Worm (Caenorhabditis elegans) whole organism, L3 larva: ENCODE measurements around the gene R06F6.8.
A peak's percentile ranks its signal among the peaks of the same experiment; 100 is the strongest.

ENCODE experiments used
- R02D3.7 ChIP-seq: fragments of 150-350 bp; optimal IDR thresholded peaks from 2 replicates; lab custom pipeline; 2014; ENCODE audit warnings: missing biosample characterization, missing genetic modification characterization
- aly-2 ChIP-seq: fragments of 150-350 bp; optimal IDR thresholded peaks from 2 replicates; lab custom pipeline; 2014; ENCODE audit warnings: missing biosample characterization, missing genetic modification characterization
- ama-1 ChIP-seq: fragments of 150-350 bp; optimal IDR thresholded peaks from 2 replicates; lab custom pipeline; 2018
- ceh-28 ChIP-seq: fragments of 150-350 bp; optimal IDR thresholded peaks from 2 replicates; lab custom pipeline; 2014; ENCODE audit warnings: missing biosample characterization, missing genetic modification reagents, missing genetic modification characterization
- ceh-9 ChIP-seq: sonication (generic microtip); optimal IDR thresholded peaks from 2 replicates; lab custom pipeline; 2018; ENCODE audit warnings: missing biosample characterization, missing genetic modification characterization
- elt-2 ChIP-seq: sonication (generic microtip); optimal IDR thresholded peaks from 2 replicates; lab custom pipeline; 2016; ENCODE audit warnings: missing genetic modification reagents, mild to moderate bottlenecking, missing genetic modification characterization, missing compliant biosample characterization
- elt-3 ChIP-seq, 3 experiments: fragments of 150-350 bp in 1 of 3; sonication (generic microtip) in 2 of 3; optimal IDR thresholded peaks; 2 replicates in 2 of 3; 4 replicates in 1 of 3; lab custom pipeline; 2014 to 2017; ENCODE audit warnings: missing biosample characterization in 3 of 3, missing genetic modification characterization in 3 of 3
- nhr-12 ChIP-seq: fragments of 150-350 bp; optimal IDR thresholded peaks from 2 replicates; lab custom pipeline; 2014; ENCODE audit warnings: missing biosample characterization, missing genetic modification characterization
- nhr-237 ChIP-seq: fragments of 150-350 bp; optimal IDR thresholded peaks from 2 replicates; lab custom pipeline; 2014; ENCODE audit warnings: missing biosample characterization, missing genetic modification characterization
- nhr-76 ChIP-seq: fragments of 150-350 bp; sonication (generic microtip); optimal IDR thresholded peaks from 5 replicates; lab custom pipeline; 2014; ENCODE audit warnings: missing biosample characterization, missing genetic modification characterization
- snpc-4 ChIP-seq: fragments of 150-350 bp; optimal IDR thresholded peaks from 2 replicates; lab custom pipeline; 2014; ENCODE audit warnings: missing biosample characterization, missing genetic modification characterization
- unc-62 ChIP-seq: fragments of 150-350 bp; sonication (generic microtip); optimal IDR thresholded peaks from 4 replicates; lab custom pipeline; 2014; ENCODE audit warnings: missing biosample characterization, missing genetic modification reagents, missing genetic modification characterization
- zag-1 ChIP-seq: fragments of 150-350 bp; optimal IDR thresholded peaks from 2 replicates; lab custom pipeline; 2014; ENCODE audit warnings: missing biosample characterization, missing genetic modification characterization
- ztf-4 ChIP-seq: fragments of 150-350 bp; optimal IDR thresholded peaks from 2 replicates; lab custom pipeline; 2014; ENCODE audit warnings: missing biosample characterization, missing genetic modification characterization

ce11 chrII:10868670-10869246, 49.0 kb upstream of the R06F6.8 start, which contains the start of the genes gmps-1 and cap-2:
- no peak for TF ChIP-seq nhr-76 (tag; lab: Kevin White, UChicago)
- peak; percentile 54 for TF ChIP-seq aly-2 (tag; lab: Kevin White, UChicago)
- TF ChIP-seq ceh-9 (tag; lab: Kevin White, UChicago) = no peak
- TF ChIP-seq nhr-237 (tag; lab: Kevin White, UChicago) = no peak
- TF ChIP-seq nhr-12 (tag; lab: Kevin White, UChicago) = no peak
- peak; percentile 98 for TF ChIP-seq ceh-28 (tag; lab: Kevin White, UChicago)
- peak; percentile 79 for TF ChIP-seq snpc-4 (tag; lab: Kevin White, UChicago)
- peak; percentile 98 for TF ChIP-seq R02D3.7 (tag; lab: Kevin White, UChicago)
- peak; percentile 73 for TF ChIP-seq unc-62 (GFP tag; lab: Kevin White, UChicago)
- TF ChIP-seq elt-2 = peak; percentile 72
- peak; percentile 68 for TF ChIP-seq zag-1 (tag; lab: Kevin White, UChicago)
- peak in 1 of 3 experiments; percentile 35 for TF ChIP-seq elt-3 (tag; optimal IDR thresholded peaks at IDR 0.05; lab: Kevin White, UChicago)
- peak; percentile 55 for TF ChIP-seq ztf-4 (tag; lab: Kevin White, UChicago)
- TF ChIP-seq ama-1 (lab: Kevin White, UChicago) = peak; percentile 77
